Worm (Caenorhabditis elegans) whole organism, early embryonic: Measurements from ENCODE around the gene rnh-1.1.

ENCODE experiments used
- B0310.2 ChIP-seq: sonication (generic microtip); optimal IDR thresholded peaks from 2 replicates; lab custom pipeline; 2016; ENCODE audit warnings: mild to moderate bottlenecking, missing genetic modification characterization, missing compliant biosample characterization
- F13C5.2 ChIP-seq: sonication (generic microtip); optimal IDR thresholded peaks from 2 replicates; lab custom pipeline; 2017; ENCODE audit warnings: mild to moderate bottlenecking, missing genetic modification characterization, inconsistent platforms, missing compliant biosample characterization
- aly-1 ChIP-seq: sonication (generic microtip); optimal IDR thresholded peaks from 2 replicates; lab custom pipeline; 2016; ENCODE audit warnings: missing genetic modification characterization, missing compliant biosample characterization
- ama-1 ChIP-seq: fragments of 150-350 bp; optimal IDR thresholded peaks from 2 replicates; lab custom pipeline; 2014
- ceh-13 ChIP-seq: fragments of 200-800 bp; sonication (Bioruptor generic); optimal IDR thresholded peaks from 2 replicates; lab custom pipeline; 2018; ENCODE audit warnings: mild to moderate bottlenecking, missing genetic modification characterization, missing compliant biosample characterization
- ceh-36 ChIP-seq: sonication (generic microtip); optimal IDR thresholded peaks from 2 replicates; lab custom pipeline; 2016; ENCODE audit warnings: missing genetic modification characterization, inconsistent platforms, missing compliant biosample characterization
- ets-7 ChIP-seq: sonication (generic microtip); optimal IDR thresholded peaks from 2 replicates; lab custom pipeline; 2016; ENCODE audit warnings: missing genotype, missing genetic modification characterization, missing compliant biosample characterization
- flt-1 ChIP-seq: fragments of 200-800 bp; sonication (Bioruptor generic); IDR thresholded peaks from 2 replicates; pipeline ENCODE4 v1.3.6; 2022; ENCODE audit warnings: missing genetic modification characterization, missing compliant biosample characterization
- hmbx-1 ChIP-seq: sonication (generic microtip); optimal IDR thresholded peaks from 2 replicates; lab custom pipeline; 2016; ENCODE audit warnings: mild to moderate bottlenecking, missing genetic modification characterization, missing compliant biosample characterization
- hmg-4 ChIP-seq: fragments of 200-800 bp; sonication (Bioruptor generic); optimal IDR thresholded peaks from 2 replicates; lab custom pipeline; 2018; ENCODE audit warnings: mild to moderate bottlenecking, missing genetic modification characterization, missing compliant biosample characterization
- hnd-1 ChIP-seq: sonication (generic microtip); optimal IDR thresholded peaks from 2 replicates; lab custom pipeline; 2016; ENCODE audit warnings: missing genetic modification characterization, missing compliant biosample characterization
- pes-1 ChIP-seq: fragments of 200-800 bp; sonication (Bioruptor generic); IDR thresholded peaks from 2 replicates; pipeline ENCODE4 v1.3.6; 2022; ENCODE audit warnings: missing genetic modification reagents, missing genetic modification characterization, missing compliant biosample characterization
- scrt-1 ChIP-seq: fragments of 200-800 bp; sonication (Bioruptor generic); IDR thresholded peaks from 2 replicates; pipeline ENCODE4 v1.3.6; 2022; ENCODE audit warnings: missing genetic modification characterization, missing compliant biosample characterization
- sea-1 ChIP-seq: fragments of 200-800 bp; sonication (Bioruptor generic); conservative IDR thresholded peaks from 2 replicates; pipeline ENCODE4 v1.3.6; 2022; ENCODE audit warnings: missing genetic modification characterization, missing compliant biosample characterization
- tbx-11 ChIP-seq: fragments of 200-800 bp; sonication (Bioruptor generic); IDR thresholded peaks from 2 replicates; pipeline ENCODE4 v1.3.6; 2022; ENCODE audit warnings: missing genetic modification characterization, missing compliant biosample characterization
- tbx-37 ChIP-seq: fragments of 200-800 bp; sonication (Bioruptor generic); conservative IDR thresholded peaks from 2 replicates; pipeline ENCODE4 v1.3.6; 2022; ENCODE audit warnings: missing genetic modification reagents, missing genetic modification characterization, missing compliant biosample characterization
- tra-4 ChIP-seq: sonication (generic microtip); optimal IDR thresholded peaks from 2 replicates; lab custom pipeline; 2017; ENCODE audit warnings: missing genetic modification characterization, missing compliant biosample characterization

Gene rnh-1.1

ce11 chrII:7553806-7554205 lies 28.3 kb downstream of the rnh-1.1 start, which contains the start of gene ZK1290.10:
TSS of gene ZK1290.10 (minus strand) at chrII:7553906.
- no peak for TF ChIP-seq scrt-1
- TF ChIP-seq flt-1 (GFP tag; lab: Robert Waterston, UW) = no peak
- TF ChIP-seq B0310.2 = no peak
- TF ChIP-seq hmg-4 = no peak
- TF ChIP-seq pes-1 (GFP tag; lab: Robert Waterston, UW) = no peak
- TF ChIP-seq ama-1 (lab: Kevin White, UChicago) = no peak
- TF ChIP-seq ceh-13 (GFP tag; lab: Kevin White, UChicago) = no peak
- no peak for TF ChIP-seq ceh-36 (tag; lab: Kevin White, UChicago)
- no peak for TF ChIP-seq ets-7 (tag; lab: Kevin White, UChicago)
- no peak for TF ChIP-seq hnd-1 (tag; lab: Kevin White, UChicago)
- TF ChIP-seq aly-1 = no peak
- TF ChIP-seq sea-1 = no peak
- no peak for TF ChIP-seq F13C5.2 (tag; lab: Kevin White, UChicago)
- no peak for TF ChIP-seq tbx-11
- TF ChIP-seq tra-4 = no peak
- no peak for TF ChIP-seq hmbx-1 (tag; lab: Kevin White, UChicago)
- no peak for TF ChIP-seq tbx-37 (GFP tag; lab: Robert Waterston, UW)

- TF ChIP-seq tra-4 (no peak), hmbx-1 (tag; lab: Kevin White, UChicago) (no peak), pes-1 (GFP tag; lab: Robert Waterston, UW) (no peak), tbx-11 (no peak), tbx-37 (GFP tag; lab: Robert Waterston, UW) (no peak), hnd-1 (tag; lab: Kevin White, UChicago) (no peak), scrt-1 (no peak), B0310.2 (no peak), sea-1 (no peak), ama-1 (lab: Kevin White, UChicago) (no peak), aly-1 (no peak), ets-7 (tag; lab: Kevin White, UChicago) (no peak), ceh-36 (tag; lab: Kevin White, UChicago) (no peak), F13C5.2 (tag; lab: Kevin White, UChicago) (no peak), hmg-4 (no peak), ceh-13 (GFP tag; lab: Kevin White, UChicago) (no peak), flt-1 (GFP tag; lab: Robert Waterston, UW) (no peak)
Observed at ce11 chrII:7554716-7555247, 29.2 kb downstream of the rnh-1.1 start.

DNA sequence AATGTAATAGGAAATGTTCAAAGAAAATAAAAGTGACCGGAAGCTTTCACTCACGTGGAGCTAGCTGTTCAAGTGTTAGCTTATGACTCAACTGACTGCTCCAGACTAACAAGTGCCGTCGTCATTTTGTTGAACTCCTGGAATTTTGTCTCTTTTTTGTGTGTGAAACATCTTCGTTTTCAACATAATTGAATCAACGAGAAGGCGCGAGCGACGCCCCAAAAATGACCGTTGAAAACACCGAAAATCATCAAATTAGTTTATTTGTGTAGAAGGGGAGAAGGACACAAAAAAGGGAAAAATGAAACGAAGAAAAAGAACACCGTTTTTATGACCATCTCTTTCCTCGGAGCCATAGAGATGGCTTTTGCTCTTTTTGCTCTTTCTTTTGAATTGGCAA lies 29.9 kb downstream of the rnh-1.1 start, which contains the start of gene ZK1290.14:
Gene ZK1290.14 (minus strand): TSS at position 139 of the 400 bp plus-strand sequence.
- no peak for TF ChIP-seq hmbx-1 (tag; lab: Kevin White, UChicago)
- no peak for TF ChIP-seq ama-1 (lab: Kevin White, UChicago)
- no peak for TF ChIP-seq ets-7 (tag; lab: Kevin White, UChicago)

DNA sequence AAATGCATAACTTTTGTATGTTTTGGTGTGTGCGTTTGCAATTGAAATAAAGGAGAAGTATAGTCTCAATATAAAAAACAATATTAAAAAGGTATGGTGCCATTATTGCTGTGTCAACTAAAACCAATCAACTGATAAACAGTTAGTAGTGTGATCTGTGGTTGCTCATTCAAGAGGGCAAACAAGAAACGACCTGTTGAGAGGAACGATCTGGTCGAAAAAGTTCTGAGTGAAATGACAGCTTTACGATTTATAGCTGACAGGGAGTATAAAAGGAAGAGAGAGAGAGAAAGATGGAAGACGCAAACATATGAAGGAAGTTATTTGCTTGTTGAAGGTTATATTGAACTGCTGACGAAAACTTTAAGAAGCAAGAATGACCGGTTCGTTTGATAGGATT lies 32.4 kb downstream of the rnh-1.1 start:
- no peak for TF ChIP-seq hmg-4
- TF ChIP-seq hnd-1 (tag; lab: Kevin White, UChicago) = no peak
- TF ChIP-seq flt-1 (GFP tag; lab: Robert Waterston, UW) = no peak

DNA sequence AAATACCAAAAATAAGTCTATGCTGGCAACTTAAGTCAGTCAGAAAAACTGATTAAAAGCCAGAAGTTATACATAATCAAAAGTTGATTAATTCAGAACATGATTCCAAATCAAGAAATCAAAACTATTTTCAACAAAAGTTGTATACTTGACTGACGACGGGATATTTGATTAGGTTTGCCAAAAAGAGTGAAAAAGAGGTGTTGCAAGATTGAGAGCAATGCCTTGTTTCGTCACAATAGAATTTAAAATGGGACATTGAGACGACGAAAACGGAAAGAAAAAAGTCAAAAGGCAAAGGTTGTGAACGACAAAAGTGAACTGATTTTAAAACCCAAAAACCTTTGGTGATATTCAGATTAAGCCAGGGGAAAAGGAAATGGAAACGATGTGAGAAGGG lies 33.3 kb downstream of the rnh-1.1 start:
- TF ChIP-seq hmg-4 (no peak), ceh-36 (tag; lab: Kevin White, UChicago) (no peak), scrt-1 (no peak), hmbx-1 (tag; lab: Kevin White, UChicago) (no peak), B0310.2 (no peak), aly-1 (no peak), hnd-1 (tag; lab: Kevin White, UChicago) (no peak), ama-1 (lab: Kevin White, UChicago) (no peak), flt-1 (GFP tag; lab: Robert Waterston, UW) (no peak), pes-1 (GFP tag; lab: Robert Waterston, UW) (no peak), ets-7 (tag; lab: Kevin White, UChicago) (no peak), tbx-11 (no peak), tra-4 (no peak), F13C5.2 (tag; lab: Kevin White, UChicago) (no peak), tbx-37 (GFP tag; lab: Robert Waterston, UW) (no peak), sea-1 (no peak), ceh-13 (GFP tag; lab: Kevin White, UChicago) (no peak)

DNA sequence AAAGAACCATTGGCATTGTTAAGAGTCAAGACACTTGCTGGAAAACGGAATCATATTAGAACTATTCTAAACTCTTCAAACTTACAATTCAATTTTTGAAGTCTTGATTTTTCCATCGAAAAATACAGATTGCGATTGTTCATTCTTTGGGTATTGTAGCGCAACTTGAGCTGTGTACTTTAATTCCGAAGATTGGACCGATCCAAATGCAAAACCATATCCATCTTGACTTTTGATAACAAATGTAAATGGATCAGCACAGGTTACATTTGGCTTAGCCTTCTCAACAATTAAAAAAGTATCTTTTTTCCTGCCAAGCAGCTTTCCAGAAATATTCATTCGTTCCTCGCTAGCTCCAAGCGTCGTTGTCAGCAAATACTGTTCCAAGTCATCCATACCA lies 35.3 kb downstream of the rnh-1.1 start:
- TF ChIP-seq hmg-4 = no peak

DNA sequence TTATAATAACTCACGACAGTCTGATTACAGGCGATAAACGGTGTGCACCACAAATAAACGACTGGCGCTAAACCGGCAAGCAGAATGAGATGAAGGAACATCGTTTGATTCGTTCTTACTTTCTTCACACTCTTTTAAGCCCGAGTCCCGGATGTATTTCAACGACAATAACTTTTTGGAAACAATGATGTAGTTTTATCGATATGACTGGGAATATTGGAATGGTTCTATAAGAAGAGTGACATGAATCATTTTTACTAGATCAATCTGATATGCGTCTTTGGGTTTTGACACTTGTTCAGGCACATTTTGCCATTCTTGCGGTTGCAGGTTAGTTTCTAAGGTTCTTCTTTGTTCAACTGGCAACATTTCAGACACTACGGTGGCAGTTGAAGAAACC lies 36.0 kb downstream of the rnh-1.1 start, which contains the start of the genes ZK1290.11 and ZK1290.1:
Gene ZK1290.11 (minus strand): TSS at position 101 of the 400 bp plus-strand sequence.
Gene ZK1290.1 (plus strand): TSS at position 271 of the 400 bp plus-strand sequence.
- no peak for TF ChIP-seq ama-1 (lab: Kevin White, UChicago)
- TF ChIP-seq hmg-4 = no peak
- no peak for TF ChIP-seq aly-1
- no peak for TF ChIP-seq flt-1 (GFP tag; lab: Robert Waterston, UW)
- no peak for TF ChIP-seq tbx-37 (GFP tag; lab: Robert Waterston, UW)
- no peak for TF ChIP-seq ets-7 (tag; lab: Kevin White, UChicago)
- TF ChIP-seq sea-1 = no peak

DNA sequence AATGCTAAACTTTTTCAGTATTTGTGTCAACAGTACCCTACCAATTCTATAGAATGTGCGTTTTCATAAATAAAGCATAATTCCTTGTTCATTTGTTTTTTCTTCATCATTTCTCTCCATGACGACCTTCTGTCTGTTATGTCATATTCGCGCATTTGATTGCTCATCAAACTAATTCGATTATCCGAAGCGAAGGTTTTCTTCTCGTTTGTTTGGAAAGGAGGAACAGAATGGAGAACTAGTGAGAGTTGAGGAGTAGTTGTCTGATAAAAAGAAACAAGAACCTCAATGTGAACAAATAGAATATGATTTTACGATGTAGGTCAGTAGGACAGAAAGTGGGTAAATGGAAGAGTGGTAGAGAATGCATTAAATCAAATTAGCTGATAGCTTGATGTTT lies 37.1 kb downstream of the rnh-1.1 start:
- no peak for TF ChIP-seq tbx-37 (GFP tag; lab: Robert Waterston, UW)

- TF ChIP-seq tbx-37 (GFP tag; lab: Robert Waterston, UW) (no peak), aly-1 (no peak), ets-7 (tag; lab: Kevin White, UChicago) (no peak), B0310.2 (no peak), ama-1 (lab: Kevin White, UChicago) (no peak), ceh-13 (GFP tag; lab: Kevin White, UChicago) (no peak), pes-1 (GFP tag; lab: Robert Waterston, UW) (no peak), hmbx-1 (tag; lab: Kevin White, UChicago) (no peak), ceh-36 (tag; lab: Kevin White, UChicago) (no peak), flt-1 (GFP tag; lab: Robert Waterston, UW) (no peak), hnd-1 (tag; lab: Kevin White, UChicago) (no peak), hmg-4 (no peak), tbx-11 (no peak), tra-4 (no peak), F13C5.2 (tag; lab: Kevin White, UChicago) (no peak), sea-1 (no peak), scrt-1 (no peak)
Observed at ce11 chrII:7570305-7570704, 44.8 kb downstream of the rnh-1.1 start, which contains the start of gene F35D2.3. TSS of gene F35D2.3 (plus strand) at chrII:7570605.
